Worm (Caenorhabditis elegans) whole organism, L4/young adult: ENCODE measurements around the gene Y45F10D.15.
A peak's percentile ranks its signal among the peaks of the same experiment; 100 is the strongest.

ENCODE experiments used
- W03F9.2 ChIP-seq: fragments of 150-350 bp; optimal IDR thresholded peaks from 2 replicates; lab custom pipeline; 2014; ENCODE audit warnings: missing biosample characterization, missing genetic modification characterization
- dao-5 ChIP-seq: sonication (generic microtip); optimal IDR thresholded peaks from 2 replicates; lab custom pipeline; 2016; ENCODE audit warnings: missing genotype, missing genetic modification characterization, moderate library complexity, missing compliant biosample characterization
- him-1 ChIP-seq: sonication (generic microtip); optimal IDR thresholded peaks from 2 replicates; lab custom pipeline; 2016; ENCODE audit warnings: missing genotype, missing genetic modification reagents, missing genetic modification characterization, missing compliant biosample characterization

DNA sequence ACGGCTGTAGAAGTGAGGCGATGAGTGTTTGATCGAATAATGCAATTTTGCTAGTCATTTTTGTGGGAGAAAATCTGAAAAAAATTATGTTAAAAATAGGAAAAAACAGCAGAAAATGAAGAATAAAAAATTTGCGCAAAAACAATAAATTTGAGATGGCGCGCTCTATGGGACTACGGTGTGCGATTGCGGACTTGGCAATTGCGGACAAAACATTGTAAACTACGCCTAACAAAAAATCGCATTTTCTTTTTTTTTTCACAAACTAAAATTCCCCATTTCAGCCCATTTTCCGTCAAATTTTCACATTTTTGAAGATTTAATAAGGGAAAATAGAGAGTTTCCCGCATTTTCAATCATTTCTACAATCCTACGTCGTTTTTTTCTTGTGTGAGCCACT lies 32.1 kb downstream of the Y45F10D.15 start, which contains the start of the genes sas-6 and Y45F10D.7:
- no peak for TF ChIP-seq him-1
- TF ChIP-seq dao-5 (tag; lab: Kevin White, UChicago): no peak
- TF ChIP-seq W03F9.2 (tag; lab: Kevin White, UChicago): peak; percentile 43
